Fruit fly (Drosophila melanogaster) whole organism, wandering third instar larva: ENCODE data around the gene CG13040.
A peak's percentile ranks its signal among the peaks of the same experiment; 100 is the strongest.

Source experiments
- Abd-B ChIP-seq: fragments of >200 bp; optimal IDR thresholded peaks from 2 replicates; lab custom pipeline; 2017; ENCODE audit warnings: missing biosample characterization, missing genetic modification characterization
- CG32264 ChIP-seq: fragments of 200-800 bp; sonication (Bioruptor generic); optimal IDR thresholded peaks from 2 replicates; lab custom pipeline; 2016; ENCODE audit warnings: missing biosample characterization, missing genetic modification characterization
- CrebA ChIP-seq: fragments of 200-800 bp; sonication (Bioruptor generic); optimal IDR thresholded peaks from 2 replicates; lab custom pipeline; 2016; ENCODE audit warnings: missing biosample characterization, mild to moderate bottlenecking, missing genetic modification characterization, borderline replicate concordance
- Dfd ChIP-seq: fragments of >200 bp; optimal IDR thresholded peaks from 2 replicates; lab custom pipeline; 2017; ENCODE audit warnings: missing biosample characterization, missing genetic modification characterization
- Dif ChIP-seq: fragments of 200-275, 200-300 bp; sonication (Bioruptor generic); optimal IDR thresholded peaks from 2 replicates; lab custom pipeline; 2018; ENCODE audit warnings: missing biosample characterization, missing genetic modification characterization; ENCODE audit not compliant: partially characterized antibody
- GATAd ChIP-seq: sonication (Bioruptor generic); optimal IDR thresholded peaks from 2 replicates; lab custom pipeline; 2016; ENCODE audit warnings: missing biosample characterization, missing genetic modification characterization
- HLH106 ChIP-seq: fragments of 200-800 bp; optimal IDR thresholded peaks from 3 replicates; lab custom pipeline; 2019; ENCODE audit warnings: missing biosample characterization, mild to moderate bottlenecking, missing genetic modification characterization, moderate library complexity
- Jra ChIP-seq: sonication (Bioruptor generic); optimal IDR thresholded peaks from 2 replicates; lab custom pipeline; 2016; ENCODE audit warnings: missing biosample characterization, missing genetic modification characterization
- Mio ChIP-seq: sonication (Bioruptor generic); optimal IDR thresholded peaks from 2 replicates; lab custom pipeline; 2016; ENCODE audit warnings: missing biosample characterization, missing genetic modification characterization
- Myc ChIP-seq: fragments of >200 bp; optimal IDR thresholded peaks from 2 replicates; lab custom pipeline; 2017
- N ChIP-seq: fragments of >200 bp; optimal IDR thresholded peaks from 2 replicates; lab custom pipeline; 2018; ENCODE audit warnings: missing biosample characterization, missing external identifiers, missing genetic modification characterization
- OdsH ChIP-seq: fragments of 200-800 bp; sonication (Bioruptor generic); optimal IDR thresholded peaks from 2 replicates; lab custom pipeline; 2016; ENCODE audit warnings: missing biosample characterization, mild to moderate bottlenecking, missing genetic modification characterization
- Rel ChIP-seq, 2 experiments: fragments of 200-800 bp; sonication (Bioruptor generic) in 1 of 2; optimal IDR thresholded peaks; 2 replicates in 1 of 2; 3 replicates in 1 of 2; lab custom pipeline; 2016 to 2019; ENCODE audit warnings: mild to moderate bottlenecking in 2 of 2, missing biosample characterization in 2 of 2, missing genetic modification characterization in 2 of 2, moderate library complexity in 1 of 2
- Sp1 ChIP-seq: fragments of 200-800 bp; sonication (Bioruptor generic); optimal IDR thresholded peaks from 3 replicates; lab custom pipeline; 2019; ENCODE audit warnings: missing biosample characterization, mild to moderate bottlenecking, missing genetic modification characterization, moderate library complexity
- Vsx2 ChIP-seq: fragments of 200-300, 225-300 bp; sonication (Bioruptor generic); optimal IDR thresholded peaks from 2 replicates; lab custom pipeline; 2018; ENCODE audit warnings: missing biosample characterization, missing genetic modification characterization; ENCODE audit not compliant: partially characterized antibody
- br ChIP-seq: fragments of 200-800 bp; sonication (Bioruptor generic); optimal IDR thresholded peaks from 2 replicates; lab custom pipeline; 2016; ENCODE audit warnings: missing biosample characterization, missing genetic modification characterization
- brk ChIP-seq: fragments of 200-800 bp; sonication (Bioruptor generic); optimal IDR thresholded peaks from 2 replicates; lab custom pipeline; 2016; ENCODE audit warnings: missing biosample characterization, mild to moderate bottlenecking, missing genetic modification characterization
- dl ChIP-seq, 2 experiments: fragments of 175-275, 200-275 bp in 1 of 2; fragments of 200-275 bp in 1 of 2; sonication (Bioruptor generic); optimal IDR thresholded peaks; lab custom pipeline; 2018; ENCODE audit warnings: mild to moderate bottlenecking in 2 of 2, missing biosample characterization in 2 of 2, missing genetic modification characterization in 2 of 2, moderate library complexity in 2 of 2; ENCODE audit not compliant: partially characterized antibody in 2 of 2, insufficient read depth in 1 of 2
- dmrt93B ChIP-seq: fragments of 200-800 bp; sonication (Bioruptor generic); optimal IDR thresholded peaks from 2 replicates; lab custom pipeline; 2018; ENCODE audit warnings: missing biosample characterization, mild to moderate bottlenecking, missing genetic modification characterization
- dsf ChIP-seq: sonication (Bioruptor generic); optimal IDR thresholded peaks from 2 replicates; lab custom pipeline; 2016; ENCODE audit warnings: missing biosample characterization, missing genetic modification characterization, borderline replicate concordance
- ey ChIP-seq: fragments of 200-800 bp; sonication (Bioruptor generic); optimal IDR thresholded peaks from 2 replicates; lab custom pipeline; 2016; ENCODE audit warnings: missing biosample characterization, missing genetic modification characterization
- foxo ChIP-seq, 2 experiments: fragments of 200-800 bp; sonication (Bioruptor generic); optimal IDR thresholded peaks; 2 replicates in 1 of 2; 3 replicates in 1 of 2; lab custom pipeline; 2016 to 2017; ENCODE audit warnings: missing biosample characterization in 2 of 2, missing genetic modification characterization in 2 of 2
- fru ChIP-seq: fragments of 200-800 bp; sonication (Bioruptor generic); optimal IDR thresholded peaks from 3 replicates; lab custom pipeline; 2016; ENCODE audit warnings: missing biosample characterization, mild to moderate bottlenecking, missing genetic modification characterization
- h ChIP-seq: fragments of 200-800 bp; sonication (Bioruptor generic); optimal IDR thresholded peaks from 3 replicates; lab custom pipeline; 2016; ENCODE audit warnings: missing biosample characterization, mild to moderate bottlenecking, missing genetic modification characterization
- jim ChIP-seq: fragments of 175-275, 200-325 bp; sonication (Bioruptor generic); optimal IDR thresholded peaks from 2 replicates; lab custom pipeline; 2016; ENCODE audit warnings: missing biosample characterization, mild to moderate bottlenecking, missing genetic modification characterization
- lola ChIP-seq: fragments of >200 bp; optimal IDR thresholded peaks from 2 replicates; lab custom pipeline; 2017; ENCODE audit warnings: missing biosample characterization, missing genetic modification characterization
- psq ChIP-seq: fragments of 200-800 bp; sonication (Bioruptor generic); optimal IDR thresholded peaks from 3 replicates; lab custom pipeline; 2017; ENCODE audit warnings: missing biosample characterization, mild to moderate bottlenecking, missing genetic modification characterization, moderate library complexity
- rgr ChIP-seq: fragments of 200-800 bp; sonication (Bioruptor generic); optimal IDR thresholded peaks from 3 replicates; lab custom pipeline; 2016; ENCODE audit warnings: missing biosample characterization, mild to moderate bottlenecking, missing genetic modification characterization
- sage ChIP-seq: fragments of 200-800 bp; sonication (Bioruptor generic); optimal IDR thresholded peaks from 2 replicates; lab custom pipeline; 2016; ENCODE audit warnings: missing biosample characterization, mild to moderate bottlenecking, missing genetic modification characterization
- sv ChIP-seq: fragments of 200-800 bp; sonication (Bioruptor generic); optimal IDR thresholded peaks from 3 replicates; lab custom pipeline; 2016; ENCODE audit warnings: missing biosample characterization, missing genetic modification characterization
- usp ChIP-seq: fragments of >200 bp; optimal IDR thresholded peaks from 2 replicates; lab custom pipeline; 2017; ENCODE audit warnings: missing biosample characterization, missing genetic modification characterization
- woc ChIP-seq: sonication (Bioruptor generic); optimal IDR thresholded peaks from 2 replicates; lab custom pipeline; 2016; ENCODE audit warnings: missing biosample characterization, mild to moderate bottlenecking, missing genetic modification characterization

Gene CG13040

dm6 chr3L:16319399-16319906, 7.1 kb downstream of the CG13040 start, which contains the start of the genes CG13041 and CG13060:
CG13041 (minus strand) TSS chr3L:16319526.
CG13060 (plus strand) TSS chr3L:16319856.
- no peak for TF ChIP-seq Vsx2 (GFP tag; lab: Kevin White, UChicago)
- no peak for TF ChIP-seq fru (GFP tag; lab: Kevin White, UChicago)
- no peak for TF ChIP-seq Dfd (GFP tag; lab: Kevin White, UChicago)
- TF ChIP-seq OdsH = no peak
- TF ChIP-seq dl (GFP tag; optimal IDR thresholded peaks at IDR 0.05; lab: Kevin White, UChicago; ENCODE audit: insufficient read depth in 1 of 2, partially characterized antibody in 2 of 2) = no peak
- no peak for TF ChIP-seq psq
- TF ChIP-seq usp = no peak
- TF ChIP-seq Mio = no peak
- TF ChIP-seq CrebA = no peak
- TF ChIP-seq sage (GFP tag; lab: Kevin White, UChicago) = no peak
- TF ChIP-seq Dif (GFP tag; lab: Kevin White, UChicago) = no peak
- TF ChIP-seq woc (GFP tag; lab: Kevin White, UChicago) = no peak

- no peak for TF ChIP-seq N
- TF ChIP-seq Rel (GFP tag; optimal IDR thresholded peaks at IDR 0.05; lab: Kevin White, UChicago) = no peak
- TF ChIP-seq Rel (tag; optimal IDR thresholded peaks at IDR 0.05; lab: Kevin White, UChicago) = no peak
- TF ChIP-seq Vsx2 (GFP tag; lab: Kevin White, UChicago) = no peak
- TF ChIP-seq CrebA = no peak
- TF ChIP-seq dsf (GFP tag; lab: Kevin White, UChicago) = no peak
- no peak for TF ChIP-seq jim
- TF ChIP-seq brk (GFP tag; lab: Kevin White, UChicago) = no peak
- no peak for TF ChIP-seq woc (GFP tag; lab: Kevin White, UChicago)
- TF ChIP-seq br (GFP tag; lab: Kevin White, UChicago) = no peak
- TF ChIP-seq Sp1 (GFP tag; lab: Kevin White, UChicago) = no peak
- TF ChIP-seq, all 38 proteins: peak for 0
Observed at dm6 chr3L:16317724-16318123, 8.8 kb downstream of the CG13040 start, which contains the start of gene Nplp3. Nplp3 (plus strand) TSS chr3L:16318024.

dm6 chr3L:16313985-16314384, 12.6 kb downstream of the CG13040 start, which contains the start of gene CG13062:
CG13062 (plus strand) TSS chr3L:16314285.
- no peak for TF ChIP-seq dsf (GFP tag; lab: Kevin White, UChicago)
- TF ChIP-seq Myc (lab: Kevin White, UChicago) = no peak
- TF ChIP-seq jim = no peak
- no peak for TF ChIP-seq dmrt93B (GFP tag; lab: Kevin White, UChicago)
- TF ChIP-seq fru (GFP tag; lab: Kevin White, UChicago) = no peak
- no peak for TF ChIP-seq Vsx2 (GFP tag; lab: Kevin White, UChicago)
- TF ChIP-seq Dfd (GFP tag; lab: Kevin White, UChicago) = no peak
- TF ChIP-seq CrebA = no peak
- TF ChIP-seq HLH106 (tag; lab: Kevin White, UChicago) = no peak
- TF ChIP-seq GATAd (GFP tag; lab: Kevin White, UChicago) = no peak
- TF ChIP-seq dl (GFP tag; optimal IDR thresholded peaks at IDR 0.05; lab: Kevin White, UChicago; ENCODE audit: insufficient read depth in 1 of 2, partially characterized antibody in 2 of 2) = no peak
- TF ChIP-seq rgr = no peak
- no peak for TF ChIP-seq brk (GFP tag; lab: Kevin White, UChicago)
- TF ChIP-seq sv = no peak
- TF ChIP-seq psq = no peak
- no peak for TF ChIP-seq Mio
- TF ChIP-seq Rel (GFP tag; optimal IDR thresholded peaks at IDR 0.05; lab: Kevin White, UChicago) = no peak
- no peak for TF ChIP-seq Rel (tag; optimal IDR thresholded peaks at IDR 0.05; lab: Kevin White, UChicago)
- TF ChIP-seq OdsH = no peak
- TF ChIP-seq Abd-B (GFP tag; lab: Kevin White, UChicago) = no peak
- no peak for TF ChIP-seq Jra

- TF ChIP-seq psq (no peak), foxo (GFP tag; optimal IDR thresholded peaks at IDR 0.05; lab: Kevin White, UChicago) (peak in 1 of 2 experiments; percentile 55), CrebA (no peak), br (GFP tag; lab: Kevin White, UChicago) (peak; percentile 17), ey (GFP tag; lab: Kevin White, UChicago) (peak; percentile 32), sage (GFP tag; lab: Kevin White, UChicago) (no peak)
Observed at dm6 chr3L:16309972-16310371, 16.6 kb downstream of the CG13040 start.

dm6 chr3L:16308380-16308779, 18.2 kb downstream of the CG13040 start, which contains the start of gene CG13042:
CG13042 (minus strand) TSS chr3L:16308480.
- no peak for TF ChIP-seq usp
- TF ChIP-seq Vsx2 (GFP tag; lab: Kevin White, UChicago) = no peak
- TF ChIP-seq Myc (lab: Kevin White, UChicago) = no peak
- TF ChIP-seq lola (GFP tag; lab: Kevin White, UChicago) = no peak
- no peak for TF ChIP-seq CG32264 (GFP tag; lab: Kevin White, UChicago)
- TF ChIP-seq h = no peak
- no peak for TF ChIP-seq OdsH
- TF ChIP-seq, all 38 proteins: peak for 0
